Worm (Caenorhabditis elegans) whole organism, L2 larva: Measurements from ENCODE around the gene F57H12.5.
A peak's percentile ranks its signal among the peaks of the same experiment; 100 is the strongest.
"Not testable (repeated sequence)": the region's sequence is repeated elsewhere in the genome, so short reads cannot be mapped to it uniquely, and the experiment has no call there.

ENCODE experiments used
- C34F6.9 ChIP-seq: fragments of 150-350 bp; optimal IDR thresholded peaks from 2 replicates; lab custom pipeline; 2014; ENCODE audit warnings: missing biosample characterization, missing genetic modification characterization
- F13H6.1 ChIP-seq: sonication (generic microtip); optimal IDR thresholded peaks from 2 replicates; lab custom pipeline; 2016; ENCODE audit warnings: missing genetic modification characterization, missing compliant biosample characterization
- Y55F3AM.14 ChIP-seq: fragments of 200-800 bp; sonication (Bioruptor generic); optimal IDR thresholded peaks from 2 replicates; lab custom pipeline; 2018; ENCODE audit warnings: mild to moderate bottlenecking, missing genetic modification characterization, missing compliant biosample characterization
- ZK546.5 ChIP-seq: sonication (generic microtip); optimal IDR thresholded peaks from 2 replicates; lab custom pipeline; 2017; ENCODE audit warnings: missing biosample characterization, missing genetic modification characterization
- alr-1 ChIP-seq: fragments of 150-350 bp; optimal IDR thresholded peaks from 2 replicates; lab custom pipeline; 2014; ENCODE audit warnings: missing biosample characterization, missing genetic modification characterization
- blmp-1 ChIP-seq: sonication (generic microtip); optimal IDR thresholded peaks from 2 replicates; lab custom pipeline; 2017; ENCODE audit warnings: missing genetic modification characterization, mild to moderate bottlenecking, missing compliant biosample characterization, antibody characterized with exemption, moderate library complexity; ENCODE audit not compliant: insufficient read depth
- ceh-82 ChIP-seq: fragments of 150-350 bp; optimal IDR thresholded peaks from 2 replicates; lab custom pipeline; 2014; ENCODE audit warnings: missing biosample characterization, missing genetic modification characterization
- crh-2 ChIP-seq: sonication (generic microtip); optimal IDR thresholded peaks from 2 replicates; lab custom pipeline; 2017; ENCODE audit warnings: missing biosample characterization, missing genetic modification characterization
- elt-1 ChIP-seq: fragments of 150-350 bp; optimal IDR thresholded peaks from 2 replicates; lab custom pipeline; 2014; ENCODE audit warnings: missing biosample characterization, missing genetic modification characterization
- elt-3 ChIP-seq: sonication (generic microtip); optimal IDR thresholded peaks from 2 replicates; lab custom pipeline; 2017; ENCODE audit warnings: missing biosample characterization, missing genetic modification characterization
- gmeb-1 ChIP-seq: fragments of 150-350 bp; optimal IDR thresholded peaks from 2 replicates; lab custom pipeline; 2014; ENCODE audit warnings: missing biosample characterization, missing genetic modification characterization
- lin-11 ChIP-seq: fragments of 150-350 bp; sonication (generic microtip); optimal IDR thresholded peaks from 2 replicates; lab custom pipeline; 2014; ENCODE audit warnings: missing biosample characterization, missing genetic modification characterization, inconsistent platforms, mixed read lengths
- lin-13 ChIP-seq: fragments of 150-350 bp; optimal IDR thresholded peaks from 2 replicates; lab custom pipeline; 2014; ENCODE audit warnings: missing biosample characterization, missing genetic modification reagents, missing genetic modification characterization
- lin-39 ChIP-seq: fragments of 150-350 bp; optimal IDR thresholded peaks from 2 replicates; lab custom pipeline; 2014; ENCODE audit warnings: missing biosample characterization, missing genetic modification reagents, missing genetic modification characterization
- lsy-2 ChIP-seq, 2 experiments: fragments of 150-350 bp in 1 of 2; sonication (generic microtip) in 1 of 2; optimal IDR thresholded peaks; 2 replicates each; lab custom pipeline; 2014 to 2017; ENCODE audit warnings: missing biosample characterization in 2 of 2, missing genetic modification characterization in 2 of 2
- mdl-1 ChIP-seq, 2 experiments: fragments of 150-350 bp in 1 of 2; sonication (generic microtip) in 1 of 2; optimal IDR thresholded peaks; 2 replicates each; lab custom pipeline; 2017; ENCODE audit warnings: missing biosample characterization in 2 of 2, missing genetic modification characterization in 2 of 2
- nhr-10 ChIP-seq: sonication (generic microtip); optimal IDR thresholded peaks from 2 replicates; lab custom pipeline; 2017; ENCODE audit warnings: missing biosample characterization, missing genetic modification characterization
- nhr-11 ChIP-seq: fragments of 150-350 bp; optimal IDR thresholded peaks from 2 replicates; lab custom pipeline; 2014; ENCODE audit warnings: missing biosample characterization, missing genetic modification characterization
- nhr-129 ChIP-seq: fragments of 150-350 bp; optimal IDR thresholded peaks from 2 replicates; lab custom pipeline; 2014; ENCODE audit warnings: missing biosample characterization, missing genetic modification characterization
- nhr-25 ChIP-seq: fragments of 150-350 bp; sonication (generic microtip); optimal IDR thresholded peaks from 3 replicates; lab custom pipeline; 2014; ENCODE audit warnings: missing biosample characterization, missing genetic modification characterization
- nhr-77 ChIP-seq: fragments of 150-350 bp; optimal IDR thresholded peaks from 2 replicates; lab custom pipeline; 2014; ENCODE audit warnings: missing biosample characterization, missing genetic modification characterization
- peb-1 ChIP-seq: fragments of 150-350 bp; optimal IDR thresholded peaks from 2 replicates; lab custom pipeline; 2014; ENCODE audit warnings: missing biosample characterization, missing genetic modification characterization
- skn-1 ChIP-seq: sonication (generic microtip); optimal IDR thresholded peaks from 2 replicates; lab custom pipeline; 2017; ENCODE audit warnings: missing biosample characterization, missing genetic modification characterization
- sma-3 ChIP-seq: sonication (generic microtip); optimal IDR thresholded peaks from 2 replicates; lab custom pipeline; 2016; ENCODE audit warnings: missing genetic modification reagents, missing genetic modification characterization, missing compliant biosample characterization
- sma-9 ChIP-seq, 2 experiments: fragments of 150-350 bp in 1 of 2; sonication (generic microtip) in 1 of 2; optimal IDR thresholded peaks; 2 replicates each; lab custom pipeline; 2014 to 2016; ENCODE audit warnings: missing genetic modification characterization in 2 of 2, mild to moderate bottlenecking in 1 of 2, missing biosample characterization in 1 of 2, missing compliant biosample characterization in 1 of 2, missing genetic modification reagents in 1 of 2, moderate library complexity in 1 of 2
- snpc-4 ChIP-seq: fragments of 150-350 bp; optimal IDR thresholded peaks from 2 replicates; lab custom pipeline; 2014; ENCODE audit warnings: missing biosample characterization, missing genetic modification characterization
- unc-55 ChIP-seq: fragments of 150-350 bp; sonication (generic microtip); optimal IDR thresholded peaks from 3 replicates; lab custom pipeline; 2014; ENCODE audit warnings: missing biosample characterization, missing genetic modification reagents, missing genetic modification characterization
- zag-1 ChIP-seq: fragments of 150-350 bp; optimal IDR thresholded peaks from 2 replicates; lab custom pipeline; 2014; ENCODE audit warnings: missing biosample characterization, missing genetic modification characterization
- ztf-1 ChIP-seq: fragments of 200-800 bp; sonication (Bioruptor generic); conservative IDR thresholded peaks from 2 replicates; pipeline ENCODE4 v1.3.6; 2022; ENCODE audit warnings: missing genetic modification characterization, missing compliant biosample characterization
- ztf-11 ChIP-seq: sonication (generic microtip); optimal IDR thresholded peaks from 2 replicates; lab custom pipeline; 2017; ENCODE audit warnings: missing biosample characterization, missing genetic modification characterization

F57H12.5 gene

DNA sequence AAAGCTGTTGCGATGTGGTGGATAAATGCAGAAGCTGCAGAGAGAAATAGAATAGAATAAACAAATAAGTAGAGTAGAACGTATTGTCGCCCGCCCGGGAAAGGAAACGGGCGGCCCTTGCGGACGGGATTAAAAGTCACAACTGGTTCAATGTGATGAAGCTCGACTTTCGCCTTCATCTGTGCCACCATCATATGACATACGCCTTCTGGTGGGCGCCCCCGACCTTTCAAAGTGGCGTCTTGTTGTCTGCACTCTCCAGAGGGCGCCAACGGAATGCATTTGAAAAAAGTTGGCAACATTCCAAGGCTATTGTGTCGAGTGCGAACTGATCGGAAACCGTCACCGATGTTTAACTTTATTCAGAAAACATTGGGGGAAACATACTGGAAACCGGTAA is 23.8 kb upstream of the F57H12.5 start:
- peak; percentile 29 for TF ChIP-seq nhr-129 (tag; lab: Kevin White, UChicago)
- TF ChIP-seq lin-13 (GFP tag; lab: Kevin White, UChicago), result no peak
- peak; percentile 27 for TF ChIP-seq blmp-1 (tag; lab: Kevin White, UChicago)
- peak; percentile 54 for TF ChIP-seq nhr-25 (tag; lab: Kevin White, UChicago)
- no peak for TF ChIP-seq snpc-4
- TF ChIP-seq elt-3 (tag; lab: Kevin White, UChicago), result no peak
- TF ChIP-seq sma-9 (GFP tag; optimal IDR thresholded peaks at IDR 0.05; lab: Kevin White, UChicago), result no peak
- TF ChIP-seq sma-9 (tag; optimal IDR thresholded peaks at IDR 0.05; lab: Kevin White, UChicago), result no peak
- TF ChIP-seq nhr-10 (tag; lab: Kevin White, UChicago), result no peak
- TF ChIP-seq, all 48 proteins: peak for 3

ce11 chrIV:7946457-7946856 is 20.6 kb upstream of the F57H12.5 start, which contains the start of gene czw-1:
TSS of gene czw-1 (minus strand) at chrIV:7946825.
- TF ChIP-seq alr-1 (no peak), lin-11 (tag; lab: Kevin White, UChicago) (no peak), lin-39 (tag; lab: Kevin White, UChicago) (no peak), unc-55 (GFP tag; lab: Kevin White, UChicago) (no peak), elt-1 (tag; lab: Kevin White, UChicago) (no peak), skn-1 (tag; lab: Kevin White, UChicago) (no peak), elt-3 (tag; lab: Kevin White, UChicago) (no peak)
- TF ChIP-seq, all 48 proteins: peak for 0

- TF ChIP-seq nhr-129 (tag; lab: Kevin White, UChicago) (peak; percentile 74), sma-3 (GFP tag; lab: Kevin White, UChicago) (peak; percentile 68), F13H6.1 (tag; lab: Kevin White, UChicago) (peak; percentile 68), lsy-2 (tag; optimal IDR thresholded peaks at IDR 0.05; lab: Kevin White, UChicago) (peak; percentile 82 to 96), crh-2 (tag; lab: Kevin White, UChicago) (peak; percentile 33), unc-55 (GFP tag; lab: Kevin White, UChicago) (peak; percentile 55), lin-13 (GFP tag; lab: Kevin White, UChicago) (peak; percentile 65), sma-9 (GFP tag; optimal IDR thresholded peaks at IDR 0.05; lab: Kevin White, UChicago) (peak; percentile 75), snpc-4 (peak; percentile 7), C34F6.9 (tag; lab: Kevin White, UChicago) (peak; percentile 72), gmeb-1 (peak; percentile 32), zag-1 (tag; lab: Kevin White, UChicago) (peak; percentile 49), nhr-25 (tag; lab: Kevin White, UChicago) (peak; percentile 24)
- not testable (repeated sequence) for TF ChIP-seq sma-9 (tag; optimal IDR thresholded peaks at IDR 0.05; lab: Kevin White, UChicago)
- TF ChIP-seq, all 48 proteins: peak for 13; not testable (repeated sequence) for 35
These were observed 20.1 kb upstream of the F57H12.5 start, which contains the start of gene F20D12.12 for ce11 chrIV:7946899-7947499. TSS of gene F20D12.12 (plus strand) at chrIV:7947440.

- TF ChIP-seq lsy-2 (tag; optimal IDR thresholded peaks at IDR 0.05; lab: Kevin White, UChicago), result peak in 1 of 2 experiments; percentile 63
- peak; percentile 8 for TF ChIP-seq F13H6.1 (tag; lab: Kevin White, UChicago)
- peak; percentile 2 for TF ChIP-seq C34F6.9 (tag; lab: Kevin White, UChicago)
- TF ChIP-seq unc-55 (GFP tag; lab: Kevin White, UChicago), result peak; percentile 48
- TF ChIP-seq, all 48 proteins: peak for 4; not testable (repeated sequence) for 44
These were observed 18.8 kb upstream of the F57H12.5 start, which contains the start of gene mcm-3AP for ce11 chrIV:7948290-7948689. TSS of gene mcm-3AP (plus strand) at chrIV:7948672.

- TF ChIP-seq ztf-11 (tag; lab: Kevin White, UChicago), result no peak
- TF ChIP-seq, all 48 proteins: peak for 0
These were observed 13.1 kb upstream of the F57H12.5 start for ce11 chrIV:7954006-7954405.

ce11 chrIV:7955849-7956248 is 11.3 kb upstream of the F57H12.5 start, which contains the start of gene ceh-19:
TSS of gene ceh-19 (minus strand) at chrIV:7955949.
- TF ChIP-seq ceh-82 (tag; lab: Kevin White, UChicago) (no peak), nhr-10 (tag; lab: Kevin White, UChicago) (no peak), peb-1 (no peak), ZK546.5 (tag; lab: Kevin White, UChicago) (no peak), lsy-2 (tag; optimal IDR thresholded peaks at IDR 0.05; lab: Kevin White, UChicago) (no peak), nhr-11 (tag; lab: Kevin White, UChicago) (no peak), ztf-1 (GFP tag; lab: Robert Waterston, UW) (no peak), nhr-77 (tag; lab: Kevin White, UChicago) (no peak), Y55F3AM.14 (GFP tag; lab: Kevin White, UChicago) (no peak), F13H6.1 (tag; lab: Kevin White, UChicago) (no peak), skn-1 (tag; lab: Kevin White, UChicago) (no peak), mdl-1 (tag; optimal IDR thresholded peaks at IDR 0.05; lab: Kevin White, UChicago) (no peak), nhr-25 (tag; lab: Kevin White, UChicago) (no peak)
